Fruit fly (Drosophila melanogaster) whole organism, embryonic: Measurements from ENCODE around the gene Agpat1.

Source experiments
- Atf6 ChIP-seq: fragments of 200-800 bp; sonication (Bioruptor generic); IDR thresholded peaks from 2 replicates; pipeline ENCODE4 v1.3.6; 2022; ENCODE audit warnings: missing biosample characterization, missing genetic modification characterization
- B-H1 ChIP-seq: fragments of 200-800 bp; sonication (Bioruptor generic); IDR thresholded peaks from 3 replicates; pipeline ENCODE4 v1.3.6; 2022; ENCODE audit warnings: missing biosample characterization, missing genetic modification characterization
- CG1024 ChIP-seq: fragments of 200-800 bp; sonication (Bioruptor generic); IDR thresholded peaks from 2 replicates; pipeline ENCODE4 v1.3.6; 2022; ENCODE audit warnings: missing biosample characterization, missing genetic modification characterization
- CG11093 ChIP-seq: fragments of 200-800 bp; sonication (Bioruptor generic); IDR thresholded peaks from 3 replicates; pipeline ENCODE4 v1.3.6; 2022; ENCODE audit warnings: missing biosample characterization, missing genetic modification characterization
- CG11560 ChIP-seq: fragments of 200-800 bp; sonication (Bioruptor generic); IDR thresholded peaks from 3 replicates; pipeline ENCODE4 v1.3.6; 2022; ENCODE audit warnings: missing biosample characterization, missing genetic modification characterization
- CG12071 ChIP-seq: fragments of 200-800 bp; sonication (Bioruptor generic); optimal IDR thresholded peaks from 3 replicates; lab custom pipeline; 2018; ENCODE audit warnings: missing biosample characterization, mild to moderate bottlenecking, missing genetic modification characterization
- CG12391 ChIP-seq: fragments of 200-800 bp; sonication (Bioruptor generic); optimal IDR thresholded peaks from 3 replicates; lab custom pipeline; 2018; ENCODE audit warnings: missing biosample characterization, mild to moderate bottlenecking, missing genetic modification characterization, moderate library complexity
- CG13894 ChIP-seq: fragments of 200-800 bp; sonication (Bioruptor generic); optimal IDR thresholded peaks from 3 replicates; lab custom pipeline; 2018; ENCODE audit warnings: missing biosample characterization, mild to moderate bottlenecking, missing genetic modification characterization, moderate library complexity
- CG14710 ChIP-seq: fragments of 200-800 bp; sonication (Bioruptor generic); optimal IDR thresholded peaks from 3 replicates; lab custom pipeline; 2019; ENCODE audit warnings: missing biosample characterization, mild to moderate bottlenecking, missing genetic modification characterization, moderate library complexity
- CG15073 ChIP-seq: fragments of 200-800 bp; sonication (Bioruptor generic); optimal IDR thresholded peaks from 2 replicates; lab custom pipeline; 2016; ENCODE audit warnings: missing biosample characterization, missing genetic modification characterization
- CG1647 ChIP-seq: fragments of 200-800 bp; sonication (Bioruptor generic); optimal IDR thresholded peaks from 3 replicates; lab custom pipeline; 2016; ENCODE audit warnings: missing biosample characterization, missing genetic modification characterization
- CG17328 ChIP-seq: fragments of 200-800 bp; sonication (Bioruptor generic); IDR thresholded peaks from 2 replicates; pipeline ENCODE4 v1.3.6; 2022; ENCODE audit warnings: missing biosample characterization, missing genetic modification characterization
- CG17568 ChIP-seq: fragments of 200-800 bp; sonication (Bioruptor generic); optimal IDR thresholded peaks from 2 replicates; lab custom pipeline; 2018; ENCODE audit warnings: missing biosample characterization, mild to moderate bottlenecking, missing genetic modification characterization, moderate library complexity
- CG2199 ChIP-seq: fragments of 200-800 bp; sonication (Bioruptor generic); IDR thresholded peaks from 3 replicates; pipeline ENCODE4 v1.3.6; 2022; ENCODE audit warnings: missing biosample characterization, missing genetic modification characterization
- CG2678 ChIP-seq: fragments of 200-800 bp; sonication (Bioruptor generic); optimal IDR thresholded peaks from 3 replicates; lab custom pipeline; 2019; ENCODE audit warnings: missing biosample characterization, mild to moderate bottlenecking, missing genetic modification characterization, moderate library complexity
- CG30403 ChIP-seq: fragments of 200-800 bp; sonication (Bioruptor generic); optimal IDR thresholded peaks from 3 replicates; lab custom pipeline; 2016; ENCODE audit warnings: missing biosample characterization, missing genetic modification characterization
- CG5180 ChIP-seq: fragments of 200-800 bp; sonication (Bioruptor generic); optimal IDR thresholded peaks from 3 replicates; lab custom pipeline; 2017; ENCODE audit warnings: missing biosample characterization, missing genetic modification characterization, mild to moderate bottlenecking, moderate library complexity, missing genetic modification reagents
- CG5953 ChIP-seq: fragments of 200-800 bp; sonication (Bioruptor generic); IDR thresholded peaks from 2 replicates; pipeline ENCODE4 v1.3.6; 2022; ENCODE audit warnings: missing biosample characterization, missing genetic modification characterization
- D ChIP-seq, 2 experiments: fragments of 200-800 bp in 1 of 2; fragments of >200 bp in 1 of 2; sonication (Bioruptor generic) in 1 of 2; optimal IDR thresholded peaks; 2 replicates in 1 of 2; 3 replicates in 1 of 2; lab custom pipeline; 2017; ENCODE audit warnings: mild to moderate bottlenecking in 1 of 2, missing biosample characterization in 1 of 2, missing genetic modification characterization in 1 of 2, missing genetic modification reagents in 1 of 2
- E2f1 ChIP-seq: fragments of 200-800 bp; sonication (Bioruptor generic); IDR thresholded peaks from 2 replicates; pipeline ENCODE4 v1.3.6; 2022; ENCODE audit warnings: missing biosample characterization, missing genetic modification characterization
- Gug ChIP-seq: fragments of 200-800 bp; sonication (Bioruptor generic); IDR thresholded peaks from 4 replicates; pipeline ENCODE4 v1.3.6; 2022; ENCODE audit warnings: missing biosample characterization, missing genetic modification characterization
- Hand ChIP-seq: fragments of 200-800 bp; sonication (Bioruptor generic); optimal IDR thresholded peaks from 2 replicates; lab custom pipeline; 2017; ENCODE audit warnings: mild to moderate bottlenecking, missing biosample characterization, missing genetic modification reagents, missing genetic modification characterization
- Kr ChIP-seq: fragments of 200-800 bp; sonication (Bioruptor generic); optimal IDR thresholded peaks from 2 replicates; lab custom pipeline; 2017; ENCODE audit warnings: missing biosample characterization, mild to moderate bottlenecking, missing genetic modification characterization
- NK7.1 ChIP-seq: fragments of 200-800 bp; sonication (Bioruptor generic); optimal IDR thresholded peaks from 3 replicates; lab custom pipeline; 2016; ENCODE audit warnings: missing biosample characterization, missing genetic modification characterization
- Nf-YB ChIP-seq: fragments of 200-800 bp; sonication (Bioruptor generic); optimal IDR thresholded peaks from 3 replicates; lab custom pipeline; 2019; ENCODE audit warnings: missing biosample characterization, mild to moderate bottlenecking, missing genetic modification characterization, moderate library complexity
- Rx ChIP-seq: fragments of 200-800 bp; sonication (Bioruptor generic); IDR thresholded peaks from 2 replicates; pipeline ENCODE4 v1.3.6; 2022; ENCODE audit warnings: missing biosample characterization, missing genetic modification characterization
- Side ChIP-seq: fragments of 200-800 bp; sonication (Bioruptor generic); optimal IDR thresholded peaks from 2 replicates; lab custom pipeline; 2016; ENCODE audit warnings: missing biosample characterization, missing genetic modification characterization
- Sry-δ ChIP-seq: fragments of 200-800 bp; sonication (Bioruptor generic); optimal IDR thresholded peaks from 2 replicates; lab custom pipeline; 2016; ENCODE audit warnings: missing biosample characterization, missing genetic modification characterization
- bcd ChIP-seq: fragments of 200-800 bp; sonication (Bioruptor generic); optimal IDR thresholded peaks from 2 replicates; lab custom pipeline; 2017; ENCODE audit warnings: missing biosample characterization, mild to moderate bottlenecking, missing genetic modification characterization
- bowl ChIP-seq: fragments of 200-800 bp; sonication (Bioruptor generic); IDR thresholded peaks from 2 replicates; pipeline ENCODE4 v1.3.6; 2022; ENCODE audit warnings: missing biosample characterization, missing genetic modification characterization
- dpn ChIP-seq, 2 experiments: fragments of 200-800 bp; sonication (Bioruptor generic); optimal IDR thresholded peaks; 3 replicates each; lab custom pipeline; 2016; ENCODE audit warnings: missing biosample characterization in 2 of 2, missing genetic modification characterization in 2 of 2
- gcm2 ChIP-seq: fragments of 200-800 bp; sonication (Bioruptor generic); optimal IDR thresholded peaks from 2 replicates; lab custom pipeline; 2016; ENCODE audit warnings: missing biosample characterization, missing genetic modification characterization
- gro ChIP-seq: fragments of 200-800 bp; sonication (Bioruptor generic); optimal IDR thresholded peaks from 2 replicates; lab custom pipeline; 2016; ENCODE audit warnings: missing biosample characterization, missing genetic modification characterization
- h ChIP-seq: fragments of >200 bp; optimal IDR thresholded peaks from 2 replicates; lab custom pipeline; 2017
- jigr1 ChIP-seq: fragments of 200-800 bp; sonication (Bioruptor generic); IDR thresholded peaks from 3 replicates; pipeline ENCODE4 v1.3.6; 2022; ENCODE audit warnings: missing biosample characterization, missing genetic modification characterization
- ken ChIP-seq: fragments of 200-800 bp; sonication (Bioruptor generic); IDR thresholded peaks from 3 replicates; pipeline ENCODE4 v1.3.6; 2022; ENCODE audit warnings: missing biosample characterization, missing genetic modification characterization
- lola ChIP-seq, 3 experiments: fragments of >200 bp in 2 of 3; fragments of 200-800 bp in 1 of 3; sonication (Bioruptor generic) in 1 of 3; optimal IDR thresholded peaks; 2 replicates each; lab custom pipeline; 2017 to 2019; ENCODE audit warnings: missing biosample characterization in 3 of 3, missing genetic modification characterization in 3 of 3, mild to moderate bottlenecking in 1 of 3, moderate library complexity in 1 of 3
- luna ChIP-seq: fragments of 200-800 bp; sonication (Bioruptor generic); optimal IDR thresholded peaks from 2 replicates; lab custom pipeline; 2016; ENCODE audit warnings: missing biosample characterization, missing genetic modification characterization
- nerfin-1 ChIP-seq: fragments of 200-800 bp; sonication (Bioruptor generic); optimal IDR thresholded peaks from 3 replicates; lab custom pipeline; 2019; ENCODE audit warnings: missing biosample characterization, mild to moderate bottlenecking, missing genetic modification characterization, moderate library complexity
- nom ChIP-seq: fragments of 200-800 bp; sonication (Bioruptor generic); optimal IDR thresholded peaks from 2 replicates; lab custom pipeline; 2017; ENCODE audit warnings: missing biosample characterization, missing genetic modification characterization, mild to moderate bottlenecking, moderate library complexity, missing genetic modification reagents
- otp ChIP-seq: fragments of 200-800 bp; sonication (Bioruptor generic); IDR thresholded peaks from 3 replicates; pipeline ENCODE4, ENCODE4 v1.3.6; 2022; ENCODE audit warnings: missing biosample characterization, missing genetic modification characterization
- pita ChIP-seq: fragments of 200-800 bp; sonication (Bioruptor generic); optimal IDR thresholded peaks from 2 replicates; lab custom pipeline; 2017; ENCODE audit warnings: missing biosample characterization, mild to moderate bottlenecking, missing genetic modification characterization
- psq ChIP-seq: fragments of 200-800 bp; sonication (Bioruptor generic); optimal IDR thresholded peaks from 2 replicates; lab custom pipeline; 2017; ENCODE audit warnings: missing biosample characterization, missing genetic modification characterization
- rib ChIP-seq: fragments of 200-800 bp; sonication (Bioruptor generic); IDR thresholded peaks from 2 replicates; pipeline ENCODE4 v1.3.6; 2022; ENCODE audit warnings: missing biosample characterization, missing genetic modification characterization
- ro ChIP-seq: fragments of 200-800 bp; sonication (Bioruptor generic); IDR thresholded peaks from 2 replicates; pipeline ENCODE4 v1.3.6; 2022; ENCODE audit warnings: missing biosample characterization, missing genetic modification characterization
- slbo ChIP-seq: fragments of 200-800 bp; sonication (Bioruptor generic); IDR thresholded peaks from 2 replicates; pipeline ENCODE4 v1.3.6; 2022; ENCODE audit warnings: missing biosample characterization, missing genetic modification characterization
- so ChIP-seq: fragments of 200-800 bp; sonication (Bioruptor generic); IDR thresholded peaks from 3 replicates; pipeline ENCODE4 v1.3.6; 2022; ENCODE audit warnings: missing biosample characterization, missing genetic modification characterization
- tin ChIP-seq: fragments of 200-800 bp; sonication (Bioruptor generic); optimal IDR thresholded peaks from 3 replicates; lab custom pipeline; 2016; ENCODE audit warnings: missing biosample characterization, missing genetic modification characterization
- ttk ChIP-seq: fragments of 200-800 bp; sonication (Bioruptor generic); IDR thresholded peaks from 2 replicates; pipeline ENCODE4 v2.1.2; 2022; ENCODE audit warnings: missing biosample characterization, missing genetic modification characterization
- twi ChIP-seq: fragments of 200-800 bp; optimal IDR thresholded peaks from 2 replicates; lab custom pipeline; 2019; ENCODE audit warnings: missing biosample characterization, mild to moderate bottlenecking, missing genetic modification characterization, moderate library complexity

The Agpat1 gene

DNA sequence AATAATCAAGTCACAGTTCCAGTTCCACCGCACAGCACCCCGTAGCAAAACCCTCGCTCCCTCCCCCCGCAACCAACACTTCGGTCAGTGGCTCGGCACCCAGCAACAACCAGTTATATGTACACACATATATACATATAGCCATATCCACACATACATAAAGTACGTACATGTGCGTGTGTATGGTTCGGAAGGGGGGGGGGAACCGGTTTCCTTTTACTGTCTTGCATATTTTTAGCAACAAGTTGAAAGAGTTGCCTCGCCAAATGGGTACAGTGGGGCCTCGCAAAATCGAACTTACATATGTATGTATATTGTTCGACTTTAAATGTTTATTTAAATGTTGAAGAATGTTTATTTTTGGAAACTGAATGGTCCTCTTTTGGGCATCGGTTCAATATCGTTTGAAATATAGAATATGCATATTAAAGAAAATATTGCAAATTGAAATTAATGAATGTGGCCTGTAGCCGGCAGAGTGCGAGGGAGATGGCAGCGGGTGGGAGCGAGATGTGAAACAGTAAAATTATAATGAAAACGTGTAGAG, 10.0 kb upstream of the Agpat1 start (continued):
- TF ChIP-seq CG17568 (GFP tag; lab: Kevin White, UChicago): peak; percentile 50
- TF ChIP-seq ken (GFP tag; lab: Robert Waterston, UW): no peak
- peak; percentile 20 for TF ChIP-seq tin
- peak; percentile 85 for TF ChIP-seq CG13894 (tag; lab: Kevin White, UChicago)
- TF ChIP-seq D (optimal IDR thresholded peaks at IDR 0.05; lab: Kevin White, UChicago): no peak
- no peak for TF ChIP-seq D (GFP tag; optimal IDR thresholded peaks at IDR 0.05; lab: Kevin White, UChicago)
- peak; percentile 53 to 64 for TF ChIP-seq dpn (GFP tag; optimal IDR thresholded peaks at IDR 0.05; lab: Kevin White, UChicago)
- TF ChIP-seq psq (GFP tag; lab: Kevin White, UChicago): no peak
- peak; percentile 73 for TF ChIP-seq CG12391
- peak; percentile 55; the same call in 2 of the 3 replicates for TF ChIP-seq jigr1 (GFP tag; lab: Robert Waterston, UW)
- no peak for TF ChIP-seq h (lab: Kevin White, UChicago)
- peak; percentile 68; the same call in 3 of the 4 replicates for TF ChIP-seq Gug
- peak; percentile 17 for TF ChIP-seq CG5180
- TF ChIP-seq Kr (GFP tag; lab: Kevin White, UChicago): peak; percentile 58
- TF ChIP-seq Hand (GFP tag; lab: Kevin White, UChicago): peak; percentile 78
- no peak for TF ChIP-seq CG15073 (GFP tag; lab: Kevin White, UChicago)
- TF ChIP-seq CG1024: no peak
- peak; percentile 58 for TF ChIP-seq CG1647 (GFP tag; lab: Kevin White, UChicago)
- TF ChIP-seq rib (GFP tag; lab: Robert Waterston, UW): peak; percentile 92
- peak; percentile 55; the same call in 1 of the 2 replicates for TF ChIP-seq CG5953
- peak; percentile 71 for TF ChIP-seq bcd (GFP tag; lab: Kevin White, UChicago)
- no peak for TF ChIP-seq Sry-δ (GFP tag; lab: Kevin White, UChicago)
- 0 out of 3 replicates have a peak, but pooled peaks have one; percentile 28 for TF ChIP-seq otp (GFP tag; lab: Robert Waterston, UW)
- peak; percentile 56 for TF ChIP-seq ttk
- TF ChIP-seq E2f1 (GFP tag; lab: Robert Waterston, UW): peak; percentile 61
- peak; percentile 91 for TF ChIP-seq slbo (GFP tag; lab: Robert Waterston, UW)
- TF ChIP-seq ro: no peak
- peak; percentile 67; the same call in 2 of the 3 replicates for TF ChIP-seq CG11560 (tag; lab: Robert Waterston, UW)
- no peak for TF ChIP-seq luna (GFP tag; lab: Kevin White, UChicago)
- peak; percentile 47 for TF ChIP-seq gro (GFP tag; lab: Kevin White, UChicago)
- no peak for TF ChIP-seq CG14710 (tag; lab: Kevin White, UChicago)
- TF ChIP-seq Rx: peak; percentile 66; the same call in 1 of the 2 replicates
- peak; percentile 51 for TF ChIP-seq Side
- TF ChIP-seq CG12071 (GFP tag; lab: Kevin White, UChicago): peak; percentile 63
- TF ChIP-seq pita (GFP tag; lab: Kevin White, UChicago): no peak
- TF ChIP-seq Nf-YB (GFP tag; lab: Kevin White, UChicago): peak; percentile 38
- TF ChIP-seq B-H1: peak; percentile 45; the same call in 2 of the 3 replicates
- peak; percentile 1 for TF ChIP-seq NK7.1
- TF ChIP-seq bowl (GFP tag; lab: Robert Waterston, UW): peak; percentile 65; the same call in 1 of the 2 replicates
- peak; percentile 78 for TF ChIP-seq nom
- TF ChIP-seq nerfin-1 (tag; lab: Kevin White, UChicago): peak; percentile 13
- TF ChIP-seq CG17328: peak; percentile 56
- TF ChIP-seq Atf6 (GFP tag; lab: Robert Waterston, UW): peak; percentile 89
- TF ChIP-seq lola (GFP tag; optimal IDR thresholded peaks at IDR 0.05; lab: Kevin White, UChicago): peak in 1 of 3 experiments; percentile 14
- peak; percentile 87 for TF ChIP-seq CG2678 (tag; lab: Kevin White, UChicago)
- no peak for TF ChIP-seq gcm2 (GFP tag; lab: Kevin White, UChicago)
- TF ChIP-seq CG11093 (GFP tag; lab: Robert Waterston, UW): 0 out of 3 replicates have a peak, but pooled peaks have one; percentile 22
- no peak for TF ChIP-seq so (GFP tag; lab: Robert Waterston, UW)
- TF ChIP-seq CG30403 (GFP tag; lab: Kevin White, UChicago): peak; percentile 69
- TF ChIP-seq CG2199 (GFP tag; lab: Robert Waterston, UW): no peak
- no peak for TF ChIP-seq twi (tag; lab: Kevin White, UChicago)
